Worm (Caenorhabditis elegans): ENCODE measurements around the gene oac-30.

DNA sequence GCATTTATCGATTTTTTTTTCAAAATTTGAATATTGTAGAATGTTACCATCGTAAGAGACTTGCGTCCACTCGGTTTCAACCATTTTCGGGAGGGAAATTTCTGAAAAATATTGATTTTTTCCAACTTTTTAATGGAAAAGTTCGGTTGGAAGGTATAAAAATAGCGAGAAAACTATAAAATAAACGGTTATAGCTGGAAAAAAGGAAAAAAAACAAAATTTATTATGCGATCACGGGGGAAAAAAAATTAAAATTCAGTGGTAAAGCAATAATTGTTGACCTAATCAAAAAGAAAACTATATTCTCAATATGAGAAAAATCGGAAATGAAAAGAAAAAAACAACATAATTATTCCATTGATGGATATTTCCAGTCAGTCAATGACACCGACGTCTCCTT lies 39.3 kb upstream of the oac-30 start, which contains the start of gene emc-2:
- no peak for TF ChIP-seq him-1 (tag; optimal IDR thresholded peaks at IDR 0.05)
- no peak for TF ChIP-seq W03F9.2 (tag; optimal IDR thresholded peaks at IDR 0.05)
- TF ChIP-seq dao-5 (tag; optimal IDR thresholded peaks at IDR 0.05), result no peak

Data from whole organism, L4/young adult.